Fruit fly (Drosophila melanogaster) whole organism, embryonic: ENCODE results near the gene CG32440.
A peak's percentile ranks its signal among the peaks of the same experiment; 100 is the strongest.

Experiments
- Atf-2 ChIP-seq: fragments of 200-800 bp; sonication (Bioruptor generic); optimal IDR thresholded peaks from 2 replicates; lab custom pipeline; 2016; ENCODE audit warnings: missing biosample characterization, missing genetic modification characterization
- CG10267 ChIP-seq: fragments of 200-800 bp; sonication (Bioruptor generic); optimal IDR thresholded peaks from 2 replicates; lab custom pipeline; 2018; ENCODE audit warnings: missing biosample characterization, mild to moderate bottlenecking, missing genetic modification characterization, moderate library complexity
- CG10543 ChIP-seq: fragments of 200-800 bp; sonication (Bioruptor generic); optimal IDR thresholded peaks from 3 replicates; lab custom pipeline; 2017; ENCODE audit warnings: missing biosample characterization, mild to moderate bottlenecking, missing genetic modification characterization, moderate library complexity
- CG12219 ChIP-seq: fragments of 200-800 bp; sonication (Bioruptor generic); optimal IDR thresholded peaks from 3 replicates; lab custom pipeline; 2018; ENCODE audit warnings: missing biosample characterization, mild to moderate bottlenecking, missing genetic modification characterization
- CG12769 ChIP-seq: fragments of 200-800 bp; sonication (Bioruptor generic); optimal IDR thresholded peaks from 2 replicates; lab custom pipeline; 2019; ENCODE audit warnings: missing biosample characterization, mild to moderate bottlenecking, missing genetic modification characterization, moderate library complexity
- CG13775 ChIP-seq: fragments of 200-800 bp; sonication (Bioruptor generic); optimal IDR thresholded peaks from 3 replicates; lab custom pipeline; 2017; ENCODE audit warnings: missing biosample characterization, mild to moderate bottlenecking, missing genetic modification characterization
- CG14710 ChIP-seq: fragments of 200-800 bp; sonication (Bioruptor generic); optimal IDR thresholded peaks from 3 replicates; lab custom pipeline; 2019; ENCODE audit warnings: missing biosample characterization, mild to moderate bottlenecking, missing genetic modification characterization, moderate library complexity
- CG14965 ChIP-seq: fragments of 200-800 bp; sonication (Bioruptor generic); optimal IDR thresholded peaks from 2 replicates; lab custom pipeline; 2016; ENCODE audit warnings: missing biosample characterization, missing genetic modification characterization, borderline replicate concordance
- CG15269 ChIP-seq: fragments of 200-800 bp; sonication (Bioruptor generic); optimal IDR thresholded peaks from 2 replicates; lab custom pipeline; 2018; ENCODE audit warnings: missing biosample characterization, mild to moderate bottlenecking, missing genetic modification characterization, moderate library complexity
- CG15696 ChIP-seq: fragments of 200-800 bp; sonication (Bioruptor generic); optimal IDR thresholded peaks from 2 replicates; lab custom pipeline; 2019; ENCODE audit warnings: missing biosample characterization, mild to moderate bottlenecking, missing genetic modification characterization, moderate library complexity
- CG16813 ChIP-seq: fragments of 200-800 bp; sonication (Bioruptor generic); IDR thresholded peaks from 3 replicates; pipeline ENCODE4 v1.3.6; 2022; ENCODE audit warnings: missing biosample characterization, missing genetic modification characterization; ENCODE audit not compliant: partially characterized antibody
- CG30431 ChIP-seq: fragments of 200-800 bp; sonication (Bioruptor generic); optimal IDR thresholded peaks from 2 replicates; lab custom pipeline; 2017; ENCODE audit warnings: missing biosample characterization, missing genetic modification characterization
- CG7357 ChIP-seq: fragments of 200-800 bp; sonication (Bioruptor generic); IDR thresholded peaks from 3 replicates; pipeline ENCODE4 v1.3.6; 2022; ENCODE audit warnings: missing biosample characterization, missing genetic modification characterization
- CG7928 ChIP-seq: fragments of 200-800 bp; sonication (Bioruptor generic); optimal IDR thresholded peaks from 2 replicates; lab custom pipeline; 2017; ENCODE audit warnings: missing biosample characterization, mild to moderate bottlenecking, missing genetic modification characterization
- CG7987 ChIP-seq: fragments of 200-800 bp; sonication (Bioruptor generic); optimal IDR thresholded peaks from 2 replicates; lab custom pipeline; 2018; ENCODE audit warnings: missing biosample characterization, mild to moderate bottlenecking, missing genetic modification characterization, moderate library complexity
- CHES-1-like ChIP-seq: fragments of 200-800 bp; sonication (Bioruptor generic); optimal IDR thresholded peaks from 2 replicates; lab custom pipeline; 2016; ENCODE audit warnings: missing biosample characterization, missing genetic modification characterization
- D ChIP-seq, 2 experiments: fragments of 200-800 bp in 1 of 2; fragments of >200 bp in 1 of 2; sonication (Bioruptor generic) in 1 of 2; optimal IDR thresholded peaks; 2 replicates in 1 of 2; 3 replicates in 1 of 2; lab custom pipeline; 2017; ENCODE audit warnings: mild to moderate bottlenecking in 1 of 2, missing biosample characterization in 1 of 2, missing genetic modification characterization in 1 of 2, missing genetic modification reagents in 1 of 2
- D19A ChIP-seq: fragments of 200-800 bp; optimal IDR thresholded peaks from 3 replicates; lab custom pipeline; 2019; ENCODE audit warnings: missing biosample characterization, mild to moderate bottlenecking, missing genetic modification characterization, moderate library complexity
- Dek ChIP-seq: fragments of 200-800 bp; sonication (Bioruptor generic); optimal IDR thresholded peaks from 3 replicates; lab custom pipeline; 2019; ENCODE audit warnings: missing biosample characterization, mild to moderate bottlenecking, missing genetic modification characterization, moderate library complexity
- Dip3 ChIP-seq: fragments of 200-800 bp; sonication (Bioruptor generic); optimal IDR thresholded peaks from 3 replicates; lab custom pipeline; 2016; ENCODE audit warnings: missing biosample characterization, missing genetic modification characterization
- Dp ChIP-seq: fragments of 200-800 bp; sonication (Bioruptor generic); optimal IDR thresholded peaks from 2 replicates; lab custom pipeline; 2018; ENCODE audit warnings: missing biosample characterization, mild to moderate bottlenecking, missing genetic modification characterization, moderate library complexity
- Ets65A ChIP-seq: fragments of 200-800 bp; sonication (Bioruptor generic); peaks from one replicate; lab custom pipeline; 2016; ENCODE audit warnings: missing biosample characterization, missing genetic modification characterization
- HLH3B ChIP-seq: fragments of 200-800 bp; sonication (Bioruptor generic); IDR thresholded peaks from 2 replicates; pipeline ENCODE4 v1.3.6; 2022; ENCODE audit warnings: missing biosample characterization, missing genetic modification characterization
- HmgD ChIP-seq: fragments of 200-800 bp; sonication (Bioruptor generic); optimal IDR thresholded peaks from 3 replicates; lab custom pipeline; 2016; ENCODE audit warnings: missing biosample characterization, missing genetic modification characterization
- Hmr ChIP-seq: fragments of 200-800 bp; sonication (Bioruptor generic); optimal IDR thresholded peaks from 3 replicates; lab custom pipeline; 2017; ENCODE audit warnings: mild to moderate bottlenecking, missing biosample characterization, missing genetic modification reagents, missing genetic modification characterization
- MBD-R2 ChIP-seq: fragments of 200-800 bp; sonication (Bioruptor generic); IDR thresholded peaks from 2 replicates; pipeline ENCODE4 v1.3.6; 2022; ENCODE audit warnings: missing biosample characterization, missing genetic modification characterization
- Mad ChIP-seq: fragments of 200-800 bp; sonication (Bioruptor generic); optimal IDR thresholded peaks from 2 replicates; lab custom pipeline; 2016; ENCODE audit warnings: missing biosample characterization, missing genetic modification characterization
- Myb ChIP-seq: fragments of 200-800 bp; sonication (Bioruptor generic); optimal IDR thresholded peaks from 2 replicates; lab custom pipeline; 2016; ENCODE audit warnings: missing biosample characterization, missing genetic modification characterization
- Opbp ChIP-seq: fragments of 200-800 bp; sonication (Bioruptor generic); IDR thresholded peaks from 3 replicates; pipeline ENCODE4 v1.3.6; 2022; ENCODE audit warnings: missing biosample characterization, missing genetic modification characterization; ENCODE audit not compliant: partially characterized antibody
- abd-A ChIP-seq: fragments of 200-800 bp; sonication (Bioruptor generic); optimal IDR thresholded peaks from 3 replicates; lab custom pipeline; 2019; ENCODE audit warnings: missing biosample characterization, mild to moderate bottlenecking, missing genetic modification characterization, moderate library complexity
- gfzf ChIP-seq: fragments of 200-800 bp; sonication (Bioruptor generic); optimal IDR thresholded peaks from 2 replicates; lab custom pipeline; 2016; ENCODE audit warnings: missing biosample characterization, mild to moderate bottlenecking, missing genetic modification characterization, moderate library complexity
- hbn ChIP-seq: fragments of 200-800 bp; sonication (Bioruptor generic); IDR thresholded peaks from 2 replicates; pipeline ENCODE4 v1.3.6; 2022; ENCODE audit warnings: missing biosample characterization, missing genetic modification characterization; ENCODE audit not compliant: partially characterized antibody
- kay ChIP-seq: fragments of 200-800 bp; sonication (Bioruptor generic); optimal IDR thresholded peaks from 2 replicates; lab custom pipeline; 2016; ENCODE audit warnings: missing biosample characterization, missing genetic modification characterization
- knrl ChIP-seq: fragments of 200-800 bp; sonication (Bioruptor generic); IDR thresholded peaks from 3 replicates; pipeline ENCODE4 v1.3.6; 2022; ENCODE audit warnings: missing biosample characterization, missing genetic modification characterization; ENCODE audit not compliant: partially characterized antibody
- nmo ChIP-seq: fragments of 200-800 bp; sonication (Bioruptor generic); optimal IDR thresholded peaks from 2 replicates; lab custom pipeline; 2018; ENCODE audit warnings: missing biosample characterization, mild to moderate bottlenecking, missing genetic modification characterization, moderate library complexity
- phol ChIP-seq: fragments of 200-800 bp; sonication (Bioruptor generic); optimal IDR thresholded peaks from 3 replicates; lab custom pipeline; 2018; ENCODE audit warnings: missing biosample characterization, mild to moderate bottlenecking, missing genetic modification characterization, moderate library complexity
- sd ChIP-seq: fragments of 200-800 bp; sonication (Bioruptor generic); optimal IDR thresholded peaks from 3 replicates; lab custom pipeline; 2018; ENCODE audit warnings: missing biosample characterization, mild to moderate bottlenecking, missing genetic modification characterization, moderate library complexity
- stwl ChIP-seq: fragments of 200-800 bp; sonication (Bioruptor generic); optimal IDR thresholded peaks from 3 replicates; lab custom pipeline; 2018; ENCODE audit warnings: missing biosample characterization, mild to moderate bottlenecking, missing genetic modification characterization, moderate library complexity
- tll ChIP-seq, 2 experiments: fragments of 200-800 bp in 1 of 2; fragments of >200 bp in 1 of 2; sonication (Bioruptor generic) in 1 of 2; optimal IDR thresholded peaks; 2 replicates each; lab custom pipeline; 2017 to 2019; ENCODE audit warnings: missing biosample characterization in 2 of 2, missing genetic modification characterization in 2 of 2, mild to moderate bottlenecking in 1 of 2, moderate library complexity in 1 of 2
- toy ChIP-seq: fragments of 200-800 bp; sonication (Bioruptor generic); IDR thresholded peaks from 2 replicates; pipeline ENCODE4 v1.3.6; 2022; ENCODE audit warnings: missing biosample characterization, missing genetic modification characterization
- tx ChIP-seq: fragments of 200-800 bp; sonication (Bioruptor generic); optimal IDR thresholded peaks from 2 replicates; lab custom pipeline; 2016; ENCODE audit warnings: missing biosample characterization, missing genetic modification characterization
- unpg ChIP-seq: fragments of 200-800 bp; sonication (Bioruptor generic); optimal IDR thresholded peaks from 3 replicates; lab custom pipeline; 2018; ENCODE audit warnings: missing biosample characterization, mild to moderate bottlenecking, missing genetic modification characterization, moderate library complexity
- vnd ChIP-seq: fragments of 200-800 bp; sonication (Bioruptor generic); IDR thresholded peaks from 3 replicates; pipeline ENCODE4 v1.3.6; 2022; ENCODE audit warnings: missing biosample characterization, missing genetic modification characterization; ENCODE audit not compliant: partially characterized antibody
- zen ChIP-seq: fragments of 200-800 bp; sonication (Bioruptor generic); optimal IDR thresholded peaks from 3 replicates; lab custom pipeline; 2018; ENCODE audit warnings: missing biosample characterization, mild to moderate bottlenecking, missing genetic modification characterization, moderate library complexity
- zen2 ChIP-seq: fragments of 200-800 bp; sonication (Bioruptor generic); IDR thresholded peaks from 3 replicates; pipeline ENCODE4 v1.3.6; 2022; ENCODE audit warnings: missing biosample characterization, missing genetic modification characterization; ENCODE audit not compliant: partially characterized antibody
- zf30C ChIP-seq: fragments of 200-800 bp; sonication (Bioruptor generic); optimal IDR thresholded peaks from 3 replicates; lab custom pipeline; 2018; ENCODE audit warnings: missing biosample characterization, mild to moderate bottlenecking, missing genetic modification characterization

The CG32440 gene

dm6 chr3L:21317416-21318259 lies 42.3 kb upstream of the CG32440 start, which contains the start of gene Pc (continued):
- TF ChIP-seq zen2 = peak; percentile 56; the same call in 2 of the 3 replicates
- no peak for TF ChIP-seq sd
- peak; percentile 80 for TF ChIP-seq MBD-R2 (GFP tag; lab: Robert Waterston, UW)
- no peak for TF ChIP-seq CG15269 (tag; lab: Kevin White, UChicago)
- TF ChIP-seq tll (GFP tag; optimal IDR thresholded peaks at IDR 0.05; lab: Kevin White, UChicago) = peak in 1 of 2 experiments; percentile 46
- peak; percentile 57 for TF ChIP-seq Hmr
- peak; percentile 83 for TF ChIP-seq HmgD (GFP tag; lab: Kevin White, UChicago)
- TF ChIP-seq CG14710 (tag; lab: Kevin White, UChicago) = peak; percentile 74
- TF ChIP-seq phol = peak; percentile 47
- TF ChIP-seq CG15696 (tag; lab: Kevin White, UChicago) = no peak
- TF ChIP-seq HLH3B (GFP tag; lab: Robert Waterston, UW) = no peak
- peak; percentile 15 for TF ChIP-seq abd-A (tag; lab: Kevin White, UChicago)
- TF ChIP-seq D (optimal IDR thresholded peaks at IDR 0.05; lab: Kevin White, UChicago) = peak; percentile 43
- TF ChIP-seq D (GFP tag; optimal IDR thresholded peaks at IDR 0.05; lab: Kevin White, UChicago) = no peak
- TF ChIP-seq CG16813 = peak; percentile 88
- TF ChIP-seq CG10543 (GFP tag; lab: Kevin White, UChicago) = no peak
- TF ChIP-seq CG7928 (GFP tag; lab: Kevin White, UChicago) = peak; percentile 5
- peak; percentile 39 for TF ChIP-seq Dek (tag; lab: Kevin White, UChicago)
- TF ChIP-seq CG10267 (tag; lab: Kevin White, UChicago) = peak; percentile 61
- TF ChIP-seq kay = peak; percentile 83
- peak; percentile 4 for TF ChIP-seq zf30C (GFP tag; lab: Kevin White, UChicago)
- TF ChIP-seq Myb = peak; percentile 73
- no peak for TF ChIP-seq CG13775 (GFP tag; lab: Kevin White, UChicago)
- no peak for TF ChIP-seq CG7357
- peak; percentile 84 for TF ChIP-seq vnd
- TF ChIP-seq Dp (GFP tag; lab: Kevin White, UChicago) = peak; percentile 66
- no peak for TF ChIP-seq CG7987 (GFP tag; lab: Kevin White, UChicago)
- peak; percentile 65 for TF ChIP-seq hbn (GFP tag; lab: Robert Waterston, UW)
- peak; percentile 10 for TF ChIP-seq Dip3 (GFP tag; lab: Kevin White, UChicago)
- TF ChIP-seq CG30431 (GFP tag; lab: Kevin White, UChicago) = no peak
- TF ChIP-seq unpg (GFP tag; lab: Kevin White, UChicago) = no peak
- TF ChIP-seq Opbp (GFP tag; lab: Robert Waterston, UW) = peak; percentile 86
- TF ChIP-seq zen = peak; percentile 78
- peak; percentile 89 for TF ChIP-seq stwl (tag; lab: Kevin White, UChicago)
- TF ChIP-seq CG12219 (GFP tag; lab: Kevin White, UChicago) = no peak
- TF ChIP-seq knrl (GFP tag; lab: Robert Waterston, UW) = peak; percentile 89
- peak; percentile 66 for TF ChIP-seq CHES-1-like (GFP tag; lab: Kevin White, UChicago)
- peak; percentile 86 for TF ChIP-seq gfzf (GFP tag; lab: Kevin White, UChicago)
- TF ChIP-seq Atf-2 (GFP tag; lab: Kevin White, UChicago) = no peak
- TF ChIP-seq nmo (GFP tag; lab: Kevin White, UChicago) = peak; percentile 67
- no peak for TF ChIP-seq toy (GFP tag; lab: Robert Waterston, UW)
- TF ChIP-seq CG12769 (tag; lab: Kevin White, UChicago) = peak; percentile 35
- TF ChIP-seq D19A (tag; lab: Kevin White, UChicago) = peak; percentile 18
- TF ChIP-seq Ets65A (GFP tag; lab: Kevin White, UChicago) = peak; percentile 4
- no peak for TF ChIP-seq tx (GFP tag; lab: Kevin White, UChicago)
- no peak for TF ChIP-seq Mad
- no peak for TF ChIP-seq CG14965
